Fruit fly (Drosophila melanogaster): ENCODE measurements around the gene CCT2.
A peak's percentile ranks its signal among the peaks of the same experiment; 100 is the strongest.

CCT2 gene

dm6 chrX:9041789-9042456, 47.4 kb upstream of the CCT2 start (continued):
- TF ChIP-seq zfh1 (GFP tag; IDR thresholded peaks at IDR 0.05), result 0 out of 3 replicates have a peak, but pooled peaks have one; percentile 50
- TF ChIP-seq GATAe (GFP tag; conservative IDR thresholded peaks at IDR 0.05), result no peak
- peak; percentile 25; the same call in 1 of the 2 replicates for TF ChIP-seq CG32767 (GFP tag; IDR thresholded peaks at IDR 0.05)
- TF ChIP-seq repo (GFP tag; optimal IDR thresholded peaks at IDR 0.05), result no peak
- peak; percentile 56 for TF ChIP-seq az2 (GFP tag; optimal IDR thresholded peaks at IDR 0.05)
- no peak for TF ChIP-seq CG15073 (GFP tag; optimal IDR thresholded peaks at IDR 0.05)
- no peak for TF ChIP-seq mirr (GFP tag; optimal IDR thresholded peaks at IDR 0.05)
- peak; percentile 24 for TF ChIP-seq lab (GFP tag; optimal IDR thresholded peaks at IDR 0.05)
- TF ChIP-seq Xrp1 (GFP tag; IDR thresholded peaks at IDR 0.05), result peak; percentile 78
- TF ChIP-seq CG14050 (GFP tag; IDR thresholded peaks at IDR 0.05), result no peak
- TF ChIP-seq Bgb (GFP tag; IDR thresholded peaks at IDR 0.05; ENCODE audit: partially characterized antibody), result no peak
- TF ChIP-seq zen2 (GFP tag; IDR thresholded peaks at IDR 0.05; ENCODE audit: partially characterized antibody), result no peak
- no peak for TF ChIP-seq CG14667 (GFP tag; IDR thresholded peaks at IDR 0.05)
- no peak for TF ChIP-seq Hmx (GFP tag; optimal IDR thresholded peaks at IDR 0.05)
- no peak for TF ChIP-seq BEAF-32 (GFP tag; optimal IDR thresholded peaks at IDR 0.05)
- TF ChIP-seq pzg (GFP tag; optimal IDR thresholded peaks at IDR 0.05), result no peak
- peak; percentile 5 for TF ChIP-seq CG10431 (GFP tag; optimal IDR thresholded peaks at IDR 0.05)
- no peak for TF ChIP-seq kni (GFP tag; optimal IDR thresholded peaks at IDR 0.05)
- TF ChIP-seq tll (GFP tag; optimal IDR thresholded peaks at IDR 0.05), result peak in 1 of 2 experiments; percentile 64
- TF ChIP-seq CG17328 (GFP tag; IDR thresholded peaks at IDR 0.05), result peak; percentile 37; the same call in 1 of the 2 replicates
- TF ChIP-seq CG30403 (GFP tag; optimal IDR thresholded peaks at IDR 0.05), result peak; percentile 68
- TF ChIP-seq CG14014 (GFP tag; IDR thresholded peaks at IDR 0.05), result no peak; the same call in 1 of the 2 replicates
- peak; percentile 62; the same call in 1 of the 3 replicates for TF ChIP-seq croc (GFP tag; conservative IDR thresholded peaks at IDR 0.05)
- no peak for TF ChIP-seq trem (tag; optimal IDR thresholded peaks at IDR 0.05)
- no peak for TF ChIP-seq CG2120 (GFP tag; optimal IDR thresholded peaks at IDR 0.05)
- no peak for TF ChIP-seq run (tag; optimal IDR thresholded peaks at IDR 0.05)
- no peak for TF ChIP-seq CG12744 (GFP tag; optimal IDR thresholded peaks at IDR 0.05)
- peak; percentile 69 for TF ChIP-seq CG4424 (GFP tag; optimal IDR thresholded peaks at IDR 0.05)
- no peak for TF ChIP-seq CG4730 (GFP tag; IDR thresholded peaks at IDR 0.05)
- peak; percentile 46 for TF ChIP-seq lilli (GFP tag; optimal IDR thresholded peaks at IDR 0.05)
- TF ChIP-seq sens-2 (GFP tag; IDR thresholded peaks at IDR 0.05), result no peak
- TF ChIP-seq ab (GFP tag; optimal IDR thresholded peaks at IDR 0.05), result no peak
- TF ChIP-seq Usf (GFP tag; optimal IDR thresholded peaks at IDR 0.05), result peak; percentile 29
- TF ChIP-seq prd (optimal IDR thresholded peaks at IDR 0.05), result no peak
- peak; percentile 68; the same call in 2 of the 3 replicates for TF ChIP-seq prd (GFP tag; IDR thresholded peaks at IDR 0.05)
- no peak for TF ChIP-seq CG10959 (GFP tag; IDR thresholded peaks at IDR 0.05)
- peak; percentile 43 for TF ChIP-seq CG10267 (tag; optimal IDR thresholded peaks at IDR 0.05)
- TF ChIP-seq H15 (GFP tag; IDR thresholded peaks at IDR 0.05), result no peak
- peak; percentile 57 for TF ChIP-seq CG14710 (tag; optimal IDR thresholded peaks at IDR 0.05)
- no peak for TF ChIP-seq CG17568 (GFP tag; optimal IDR thresholded peaks at IDR 0.05)
- peak; percentile 46 for TF ChIP-seq CG30431 (GFP tag; optimal IDR thresholded peaks at IDR 0.05)
- peak; percentile 30; the same call in 1 of the 3 replicates for TF ChIP-seq B-H1 (GFP tag; IDR thresholded peaks at IDR 0.05)
- TF ChIP-seq exex (tag; optimal IDR thresholded peaks at IDR 0.05), result no peak
- peak; percentile 62 for TF ChIP-seq CG2678 (tag; optimal IDR thresholded peaks at IDR 0.05)
- no peak for TF ChIP-seq Bteb2 (GFP tag; optimal IDR thresholded peaks at IDR 0.05)
- no peak for TF ChIP-seq CG11560 (tag; IDR thresholded peaks at IDR 0.05)
